Worm (Caenorhabditis elegans) whole organism, early embryonic: ENCODE measurements around the gene pat-9.
A peak's percentile ranks its signal among the peaks of the same experiment; 100 is the strongest.

Source experiments
- B0310.2 ChIP-seq: sonication (generic microtip); optimal IDR thresholded peaks from 2 replicates; lab custom pipeline; 2016; ENCODE audit warnings: mild to moderate bottlenecking, missing genetic modification characterization, missing compliant biosample characterization
- F13C5.2 ChIP-seq: sonication (generic microtip); optimal IDR thresholded peaks from 2 replicates; lab custom pipeline; 2017; ENCODE audit warnings: mild to moderate bottlenecking, missing genetic modification characterization, inconsistent platforms, missing compliant biosample characterization
- aly-1 ChIP-seq: sonication (generic microtip); optimal IDR thresholded peaks from 2 replicates; lab custom pipeline; 2016; ENCODE audit warnings: missing genetic modification characterization, missing compliant biosample characterization
- ama-1 ChIP-seq: fragments of 150-350 bp; optimal IDR thresholded peaks from 2 replicates; lab custom pipeline; 2014
- ceh-13 ChIP-seq: fragments of 200-800 bp; sonication (Bioruptor generic); optimal IDR thresholded peaks from 2 replicates; lab custom pipeline; 2018; ENCODE audit warnings: mild to moderate bottlenecking, missing genetic modification characterization, missing compliant biosample characterization
- ceh-36 ChIP-seq: sonication (generic microtip); optimal IDR thresholded peaks from 2 replicates; lab custom pipeline; 2016; ENCODE audit warnings: missing genetic modification characterization, inconsistent platforms, missing compliant biosample characterization
- ets-7 ChIP-seq: sonication (generic microtip); optimal IDR thresholded peaks from 2 replicates; lab custom pipeline; 2016; ENCODE audit warnings: missing genotype, missing genetic modification characterization, missing compliant biosample characterization
- flt-1 ChIP-seq: fragments of 200-800 bp; sonication (Bioruptor generic); IDR thresholded peaks from 2 replicates; pipeline ENCODE4 v1.3.6; 2022; ENCODE audit warnings: missing genetic modification characterization, missing compliant biosample characterization
- hmbx-1 ChIP-seq: sonication (generic microtip); optimal IDR thresholded peaks from 2 replicates; lab custom pipeline; 2016; ENCODE audit warnings: mild to moderate bottlenecking, missing genetic modification characterization, missing compliant biosample characterization
- hmg-4 ChIP-seq: fragments of 200-800 bp; sonication (Bioruptor generic); optimal IDR thresholded peaks from 2 replicates; lab custom pipeline; 2018; ENCODE audit warnings: mild to moderate bottlenecking, missing genetic modification characterization, missing compliant biosample characterization
- hnd-1 ChIP-seq: sonication (generic microtip); optimal IDR thresholded peaks from 2 replicates; lab custom pipeline; 2016; ENCODE audit warnings: missing genetic modification characterization, missing compliant biosample characterization
- pes-1 ChIP-seq: fragments of 200-800 bp; sonication (Bioruptor generic); IDR thresholded peaks from 2 replicates; pipeline ENCODE4 v1.3.6; 2022; ENCODE audit warnings: missing genetic modification reagents, missing genetic modification characterization, missing compliant biosample characterization
- scrt-1 ChIP-seq: fragments of 200-800 bp; sonication (Bioruptor generic); IDR thresholded peaks from 2 replicates; pipeline ENCODE4 v1.3.6; 2022; ENCODE audit warnings: missing genetic modification characterization, missing compliant biosample characterization
- sea-1 ChIP-seq: fragments of 200-800 bp; sonication (Bioruptor generic); conservative IDR thresholded peaks from 2 replicates; pipeline ENCODE4 v1.3.6; 2022; ENCODE audit warnings: missing genetic modification characterization, missing compliant biosample characterization
- tbx-11 ChIP-seq: fragments of 200-800 bp; sonication (Bioruptor generic); IDR thresholded peaks from 2 replicates; pipeline ENCODE4 v1.3.6; 2022; ENCODE audit warnings: missing genetic modification characterization, missing compliant biosample characterization
- tbx-37 ChIP-seq: fragments of 200-800 bp; sonication (Bioruptor generic); conservative IDR thresholded peaks from 2 replicates; pipeline ENCODE4 v1.3.6; 2022; ENCODE audit warnings: missing genetic modification reagents, missing genetic modification characterization, missing compliant biosample characterization
- tra-4 ChIP-seq: sonication (generic microtip); optimal IDR thresholded peaks from 2 replicates; lab custom pipeline; 2017; ENCODE audit warnings: missing genetic modification characterization, missing compliant biosample characterization

pat-9 gene

ce11 chrX:16536230-16536940 lies at the start of gene pat-9:
TSS of gene pat-9 (plus strand) at chrX:16536890.
- TF ChIP-seq B0310.2 (tag; lab: Kevin White, UChicago) (no peak), tbx-11 (no peak), sea-1 (GFP tag; lab: Robert Waterston, UW) (no peak)

ce11 chrX:16487068-16487658 lies 49.5 kb upstream of the pat-9 start, which contains the start of gene cah-3:
TSS of gene cah-3 (plus strand) at chrX:16487481.
- no peak for TF ChIP-seq tbx-11
- no peak for TF ChIP-seq F13C5.2 (tag; lab: Kevin White, UChicago)
- no peak for TF ChIP-seq ama-1 (lab: Kevin White, UChicago)
- no peak for TF ChIP-seq ceh-13
- TF ChIP-seq tbx-37 = no peak
- TF ChIP-seq hmg-4 = no peak
- no peak for TF ChIP-seq sea-1 (GFP tag; lab: Robert Waterston, UW)
- no peak for TF ChIP-seq B0310.2 (tag; lab: Kevin White, UChicago)
- TF ChIP-seq ceh-36 = no peak
- no peak for TF ChIP-seq hmbx-1 (tag; lab: Kevin White, UChicago)
- no peak for TF ChIP-seq aly-1 (tag; lab: Kevin White, UChicago)
- no peak for TF ChIP-seq scrt-1 (GFP tag; lab: Robert Waterston, UW)
- no peak for TF ChIP-seq hnd-1 (tag; lab: Kevin White, UChicago)
- TF ChIP-seq tra-4 (tag; lab: Kevin White, UChicago) = no peak
- no peak for TF ChIP-seq ets-7 (tag; lab: Kevin White, UChicago)
- TF ChIP-seq pes-1 (GFP tag; lab: Robert Waterston, UW) = no peak
- no peak for TF ChIP-seq flt-1 (GFP tag; lab: Robert Waterston, UW)

- TF ChIP-seq F13C5.2 (tag; lab: Kevin White, UChicago) (no peak), tbx-11 (no peak), B0310.2 (tag; lab: Kevin White, UChicago) (no peak), ets-7 (tag; lab: Kevin White, UChicago) (no peak), ama-1 (lab: Kevin White, UChicago) (no peak), tra-4 (tag; lab: Kevin White, UChicago) (no peak), sea-1 (GFP tag; lab: Robert Waterston, UW) (no peak), hmbx-1 (tag; lab: Kevin White, UChicago) (no peak), pes-1 (GFP tag; lab: Robert Waterston, UW) (no peak), hmg-4 (no peak), hnd-1 (tag; lab: Kevin White, UChicago) (no peak), aly-1 (tag; lab: Kevin White, UChicago) (no peak)
These were observed 45.9 kb upstream of the pat-9 start for ce11 chrX:16490753-16491152.

ce11 chrX:16494630-16495029 lies 42.1 kb upstream of the pat-9 start, which contains the start of gene K05G3.2:
TSS of gene K05G3.2 (plus strand) at chrX:16494930.
- no peak for TF ChIP-seq ceh-36
- TF ChIP-seq tbx-37 = no peak
- TF ChIP-seq sea-1 (GFP tag; lab: Robert Waterston, UW) = no peak
- TF ChIP-seq flt-1 (GFP tag; lab: Robert Waterston, UW) = no peak
- TF ChIP-seq pes-1 (GFP tag; lab: Robert Waterston, UW) = no peak
- no peak for TF ChIP-seq tra-4 (tag; lab: Kevin White, UChicago)
- TF ChIP-seq ama-1 (lab: Kevin White, UChicago) = no peak
- TF ChIP-seq hmbx-1 (tag; lab: Kevin White, UChicago) = no peak
- no peak for TF ChIP-seq F13C5.2 (tag; lab: Kevin White, UChicago)
- no peak for TF ChIP-seq hnd-1 (tag; lab: Kevin White, UChicago)
- TF ChIP-seq tbx-11 = no peak
- no peak for TF ChIP-seq ets-7 (tag; lab: Kevin White, UChicago)
- TF ChIP-seq aly-1 (tag; lab: Kevin White, UChicago) = no peak
- TF ChIP-seq scrt-1 (GFP tag; lab: Robert Waterston, UW) = no peak
- TF ChIP-seq B0310.2 (tag; lab: Kevin White, UChicago) = no peak
- no peak for TF ChIP-seq hmg-4
- TF ChIP-seq ceh-13 = no peak

ce11 chrX:16501032-16501431 lies 35.7 kb upstream of the pat-9 start, which contains the start of gene K05G3.1:
TSS of gene K05G3.1 (plus strand) at chrX:16501332.
- TF ChIP-seq ceh-36 (no peak), tra-4 (tag; lab: Kevin White, UChicago) (no peak), aly-1 (tag; lab: Kevin White, UChicago) (no peak), B0310.2 (tag; lab: Kevin White, UChicago) (no peak), hmbx-1 (tag; lab: Kevin White, UChicago) (no peak), sea-1 (GFP tag; lab: Robert Waterston, UW) (no peak), ets-7 (tag; lab: Kevin White, UChicago) (no peak), scrt-1 (GFP tag; lab: Robert Waterston, UW) (no peak), flt-1 (GFP tag; lab: Robert Waterston, UW) (no peak)

ce11 chrX:16502997-16503396 lies 33.7 kb upstream of the pat-9 start:
- TF ChIP-seq tbx-11 (no peak), scrt-1 (GFP tag; lab: Robert Waterston, UW) (0 out of 2 replicates have a peak, but pooled peaks have one; percentile 45), sea-1 (GFP tag; lab: Robert Waterston, UW) (0 out of 2 replicates have a peak, but pooled peaks have one; percentile 59), pes-1 (GFP tag; lab: Robert Waterston, UW) (peak; percentile 60; the same call in 1 of the 2 replicates)

ce11 chrX:16505348-16505747 lies 31.3 kb upstream of the pat-9 start, which contains the start of gene T25D1.3:
TSS of gene T25D1.3 (plus strand) at chrX:16505648.
- TF ChIP-seq hnd-1 (tag; lab: Kevin White, UChicago) = no peak
- no peak for TF ChIP-seq ets-7 (tag; lab: Kevin White, UChicago)
- TF ChIP-seq hmbx-1 (tag; lab: Kevin White, UChicago) = no peak
- no peak for TF ChIP-seq flt-1 (GFP tag; lab: Robert Waterston, UW)
- TF ChIP-seq tbx-37 = no peak
- TF ChIP-seq tbx-11 = no peak
- no peak for TF ChIP-seq B0310.2 (tag; lab: Kevin White, UChicago)
- TF ChIP-seq scrt-1 (GFP tag; lab: Robert Waterston, UW) = no peak
- TF ChIP-seq hmg-4 = no peak
- no peak for TF ChIP-seq ama-1 (lab: Kevin White, UChicago)
- TF ChIP-seq ceh-13 = no peak
- no peak for TF ChIP-seq F13C5.2 (tag; lab: Kevin White, UChicago)
- no peak for TF ChIP-seq pes-1 (GFP tag; lab: Robert Waterston, UW)
- no peak for TF ChIP-seq aly-1 (tag; lab: Kevin White, UChicago)
- TF ChIP-seq ceh-36 = no peak
- TF ChIP-seq tra-4 (tag; lab: Kevin White, UChicago) = no peak
- TF ChIP-seq sea-1 (GFP tag; lab: Robert Waterston, UW) = no peak
